Fruit fly (Drosophila melanogaster): ENCODE data around the gene Pka-R1.

Gene Pka-R1

DNA sequence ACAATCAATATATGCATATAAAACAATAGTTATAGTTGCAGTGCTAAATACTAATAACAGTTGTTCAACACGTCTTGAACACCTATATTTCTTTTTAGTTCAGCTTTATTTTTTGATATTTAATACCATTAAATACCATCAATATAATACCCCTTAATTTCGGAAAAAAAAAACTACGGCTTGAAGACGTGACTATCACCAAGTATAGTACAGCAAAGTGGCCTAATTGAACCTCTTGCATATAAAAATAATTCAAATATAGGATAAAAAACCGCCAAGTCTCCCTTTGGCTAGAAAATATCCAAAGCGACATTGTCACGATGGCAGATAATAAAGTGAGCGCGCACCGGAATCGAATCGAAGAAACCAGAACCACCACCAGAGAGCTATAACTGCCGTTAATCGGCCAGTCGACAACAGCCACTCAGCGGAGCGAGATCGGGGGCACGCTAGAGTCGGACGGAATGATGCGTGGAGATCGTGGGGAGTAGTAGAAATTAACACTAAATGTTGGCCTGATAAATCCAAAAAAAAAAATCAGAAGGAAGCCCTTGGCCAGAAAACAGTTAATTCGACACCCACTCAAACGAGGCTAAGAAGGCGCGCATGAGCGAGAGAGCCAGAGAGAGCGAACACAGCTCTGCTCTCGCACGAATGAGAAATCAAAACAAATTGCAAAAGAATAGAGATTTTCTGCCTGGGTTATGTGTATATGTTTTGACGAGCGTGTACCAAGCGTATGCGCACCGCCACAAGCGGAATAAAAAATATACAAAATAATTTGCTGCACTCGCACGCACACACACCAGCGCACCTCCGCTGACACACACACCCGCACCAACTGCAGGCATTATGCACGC, 30.9 kb upstream of the Pka-R1 start (continued):
- TF ChIP-seq CG3163 (GFP tag; optimal IDR thresholded peaks at IDR 0.05) (no peak), CG4424 (GFP tag; optimal IDR thresholded peaks at IDR 0.05) (peak; percentile 16), CG8924 (tag; optimal IDR thresholded peaks at IDR 0.05) (peak; percentile 40), CG7839 (tag; optimal IDR thresholded peaks at IDR 0.05) (peak; percentile 50), CG30403 (GFP tag; optimal IDR thresholded peaks at IDR 0.05) (peak; percentile 51), CG9609 (GFP tag; optimal IDR thresholded peaks at IDR 0.05) (no peak), Opbp (GFP tag; IDR thresholded peaks at IDR 0.05; ENCODE audit: partially characterized antibody) (peak; percentile 68; the same call in 2 of the 3 replicates), CG13424 (tag; optimal IDR thresholded peaks at IDR 0.05) (peak; percentile 50), Oli (tag; optimal IDR thresholded peaks at IDR 0.05) (peak; percentile 59), CG8089 (GFP tag; optimal IDR thresholded peaks at IDR 0.05) (peak; percentile 18), CG7556 (GFP tag; optimal IDR thresholded peaks at IDR 0.05) (peak; percentile 55), oc (tag; optimal IDR thresholded peaks at IDR 0.05) (peak; percentile 26), chn (GFP tag; optimal IDR thresholded peaks at IDR 0.05) (no peak), Dp (GFP tag; optimal IDR thresholded peaks at IDR 0.05) (no peak), CG11398 (GFP tag; optimal IDR thresholded peaks at IDR 0.05) (no peak), Hsf (GFP tag; optimal IDR thresholded peaks at IDR 0.05) (peak; percentile 16), HLHmδ (GFP tag; optimal IDR thresholded peaks at IDR 0.05) (peak; percentile 79), Xrp1 (GFP tag; IDR thresholded peaks at IDR 0.05) (no peak; the same call in 1 of the 2 replicates), Bgb (GFP tag; IDR thresholded peaks at IDR 0.05; ENCODE audit: partially characterized antibody) (peak; percentile 50; the same call in 1 of the 2 replicates), Nf-YB (GFP tag; optimal IDR thresholded peaks at IDR 0.05) (no peak), YL-1 (GFP tag; optimal IDR thresholded peaks at IDR 0.05) (peak; percentile 9), ewg (GFP tag; optimal IDR thresholded peaks at IDR 0.05) (peak; percentile 90), chinmo (GFP tag; IDR thresholded peaks at IDR 0.05; ENCODE audit: partially characterized antibody) (peak; percentile 79; the same call in 3 of the 4 replicates), jumu (GFP tag; optimal IDR thresholded peaks at IDR 0.05) (no peak), pfk (GFP tag; optimal IDR thresholded peaks at IDR 0.05) (peak; percentile 45), cas (GFP tag; IDR thresholded peaks at IDR 0.05) (no peak), dm (GFP tag; optimal IDR thresholded peaks at IDR 0.05) (peak; percentile 19), CG13287 (GFP tag; IDR thresholded peaks at IDR 0.05; ENCODE audit: partially characterized antibody) (peak; percentile 50), sens-2 (GFP tag; IDR thresholded peaks at IDR 0.05) (peak; percentile 35; the same call in 1 of the 2 replicates), Meics (GFP tag; optimal IDR thresholded peaks at IDR 0.05) (peak; percentile 57), CG32532 (GFP tag; IDR thresholded peaks at IDR 0.05) (peak; percentile 46; the same call in 1 of the 2 replicates), chm (GFP tag; IDR thresholded peaks at IDR 0.05) (peak; percentile 71), lab (GFP tag; optimal IDR thresholded peaks at IDR 0.05) (peak; percentile 70), mirr (GFP tag; optimal IDR thresholded peaks at IDR 0.05) (peak; percentile 75), fu2 (GFP tag; optimal IDR thresholded peaks at IDR 0.05) (no peak), CG17612 (GFP tag; IDR thresholded peaks at IDR 0.05) (no peak), vnd (GFP tag; IDR thresholded peaks at IDR 0.05; ENCODE audit: partially characterized antibody) (0 out of 3 replicates have a peak, but pooled peaks have one; percentile 31), CG12942 (GFP tag; optimal IDR thresholded peaks at IDR 0.05) (no peak), CG10147 (GFP tag; optimal IDR thresholded peaks at IDR 0.05) (peak; percentile 48), Dip2 (GFP tag; IDR thresholded peaks at IDR 0.05) (no peak), CrebB (tag; optimal IDR thresholded peaks at IDR 0.05) (no peak), CG11247 (GFP tag; IDR thresholded peaks at IDR 0.05) (0 out of 2 replicates have a peak, but pooled peaks have one; percentile 15), sna (GFP tag; IDR thresholded peaks at IDR 0.05; ENCODE audit: partially characterized antibody) (peak; percentile 45), CG31441 (GFP tag; IDR thresholded peaks at IDR 0.05) (peak; percentile 33; the same call in 1 of the 2 replicates), Dip3 (GFP tag; optimal IDR thresholded peaks at IDR 0.05) (peak; percentile 48), dmrt11E (tag; optimal IDR thresholded peaks at IDR 0.05) (peak; percentile 44), sens (GFP tag) (peak; percentile 63), nom (GFP tag; optimal IDR thresholded peaks at IDR 0.05) (peak; percentile 40)
